Worm (Caenorhabditis elegans): ENCODE results near the gene D1086.7.

D1086.7 gene

ce11 chrV:14063980-14064379 lies 20.1 kb upstream of the D1086.7 start (continued):
- no peak for TF ChIP-seq Y48G9A.11 (GFP tag; IDR thresholded peaks at IDR 0.05)

DNA sequence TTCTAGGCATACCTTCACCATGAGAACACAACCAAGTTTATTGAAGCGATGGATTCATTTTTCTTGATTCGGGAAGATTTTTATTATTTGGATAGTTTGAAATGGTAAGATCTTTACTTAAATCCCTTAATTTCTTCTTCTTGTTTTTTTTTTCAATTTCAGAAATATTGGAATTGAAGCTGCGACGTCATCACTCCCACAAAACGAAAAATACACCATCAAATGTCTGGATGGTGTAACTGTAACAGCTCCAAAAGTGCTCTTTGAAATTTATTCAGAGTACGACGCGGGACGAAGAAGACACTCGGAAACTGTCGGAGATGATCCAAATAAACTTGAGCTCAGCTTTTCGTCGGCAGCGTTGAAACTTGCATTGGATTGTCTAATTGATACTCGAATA lies 19.6 kb upstream of the D1086.7 start, which contains the start of gene D1086.21:
Gene D1086.21 (plus strand): TSS at position 301 of the 400 bp plus-strand sequence.
- TF ChIP-seq lsy-2 (tag; optimal IDR thresholded peaks at IDR 0.05) (no peak), snpc-1.2 (GFP tag; IDR thresholded peaks at IDR 0.05) (no peak), jun-1 (tag; optimal IDR thresholded peaks at IDR 0.05) (no peak), lim-7 (GFP tag; IDR thresholded peaks at IDR 0.05) (no peak), Y105C5A.15 (GFP tag; IDR thresholded peaks at IDR 0.05) (no peak), lin-39 (tag; optimal IDR thresholded peaks at IDR 0.05) (no peak), mxl-2 (GFP tag; conservative IDR thresholded peaks at IDR 0.05) (no peak), nhr-76 (tag; optimal IDR thresholded peaks at IDR 0.05) (no peak), daf-12 (tag; optimal IDR thresholded peaks at IDR 0.05) (no peak), madf-5 (GFP tag; IDR thresholded peaks at IDR 0.05) (no peak), lin-1 (GFP tag; IDR thresholded peaks at IDR 0.05) (no peak), ZK546.5 (tag; optimal IDR thresholded peaks at IDR 0.05) (no peak), ama-1 (optimal IDR thresholded peaks at IDR 0.05) (no peak), nhr-11 (tag; optimal IDR thresholded peaks at IDR 0.05) (no peak), nhr-28 (tag; optimal IDR thresholded peaks at IDR 0.05) (no peak), unc-130 (GFP tag; optimal IDR thresholded peaks at IDR 0.05) (no peak), F37D6.2 (tag; optimal IDR thresholded peaks at IDR 0.05) (no peak), mxl-3 (GFP tag; optimal IDR thresholded peaks at IDR 0.05) (no peak), nhr-111 (GFP tag; optimal IDR thresholded peaks at IDR 0.05) (no peak)

- no peak for TF ChIP-seq T20F7.1 (GFP tag; optimal IDR thresholded peaks at IDR 0.05)
- TF ChIP-seq ztf-11 (tag; optimal IDR thresholded peaks at IDR 0.05) = no peak
- TF ChIP-seq ztf-7 (tag; optimal IDR thresholded peaks at IDR 0.05) = no peak
- TF ChIP-seq php-3 (GFP tag; IDR thresholded peaks at IDR 0.05) = no peak
- TF ChIP-seq aha-1 (tag) = peak; percentile 92
- TF ChIP-seq zag-1 (tag; optimal IDR thresholded peaks at IDR 0.05) = no peak
These were observed 16.2 kb upstream of the D1086.7 start, which contains the start of gene D1086.17 for ce11 chrV:14067816-14068296. D1086.17 (plus strand) TSS chrV:14067866.

DNA sequence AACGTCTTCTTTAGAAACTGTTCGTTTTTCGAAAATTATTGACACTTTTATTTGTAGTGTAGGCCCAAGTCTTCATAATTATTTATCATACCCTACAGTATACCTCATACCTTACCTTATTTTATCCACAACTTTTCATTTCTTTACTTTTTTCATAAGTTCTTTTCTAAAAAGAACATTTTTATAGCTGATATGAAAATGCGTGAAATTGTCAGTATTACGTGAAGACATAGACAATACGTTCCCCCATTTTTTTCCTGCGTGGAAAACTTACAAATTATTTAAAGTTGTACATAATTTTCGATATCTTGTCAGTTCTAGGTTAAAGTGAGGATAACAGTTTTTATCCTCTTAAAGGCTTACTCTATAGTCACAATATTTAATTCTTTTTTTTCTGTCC lies 14.2 kb upstream of the D1086.7 start:
- no peak for TF ChIP-seq ceh-82 (tag; optimal IDR thresholded peaks at IDR 0.05)
- TF ChIP-seq unc-62 (GFP tag; optimal IDR thresholded peaks at IDR 0.05 in 1 of 2) = peak in 1 of 2 experiments; percentile 90
- no peak for TF ChIP-seq unc-62 (tag; optimal IDR thresholded peaks at IDR 0.05)

DNA sequence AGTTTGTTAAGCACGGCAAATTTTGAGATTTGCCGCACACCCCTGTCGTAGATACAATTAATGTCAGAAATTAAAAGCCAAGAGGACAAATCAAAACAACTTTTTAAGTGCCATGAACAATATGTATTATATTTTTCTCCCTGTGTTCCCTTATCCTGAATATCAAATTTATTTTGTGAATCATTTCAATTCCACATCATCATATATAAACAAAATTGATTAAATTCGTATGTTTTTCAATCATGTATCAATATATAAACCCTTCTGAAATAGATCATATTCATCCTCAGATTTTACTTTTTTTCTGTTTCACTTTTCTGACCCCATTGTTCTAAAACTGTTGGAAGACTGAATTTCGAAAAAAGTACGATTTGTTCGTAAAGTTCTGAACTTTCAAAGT lies 9.9 kb upstream of the D1086.7 start, which contains the start of gene D1086.11:
Gene D1086.11 (plus strand): TSS at position 301 of the 400 bp plus-strand sequence.
- no peak for TF ChIP-seq ztf-11 (tag; optimal IDR thresholded peaks at IDR 0.05)
- TF ChIP-seq nhr-10 (tag; optimal IDR thresholded peaks at IDR 0.05) = no peak
- TF ChIP-seq madf-5 (GFP tag; IDR thresholded peaks at IDR 0.05) = no peak
- no peak for TF ChIP-seq ama-1 (optimal IDR thresholded peaks at IDR 0.05)
- no peak for TF ChIP-seq nhr-102 (tag; optimal IDR thresholded peaks at IDR 0.05)
- TF ChIP-seq daf-12 (tag; optimal IDR thresholded peaks at IDR 0.05) = no peak

DNA sequence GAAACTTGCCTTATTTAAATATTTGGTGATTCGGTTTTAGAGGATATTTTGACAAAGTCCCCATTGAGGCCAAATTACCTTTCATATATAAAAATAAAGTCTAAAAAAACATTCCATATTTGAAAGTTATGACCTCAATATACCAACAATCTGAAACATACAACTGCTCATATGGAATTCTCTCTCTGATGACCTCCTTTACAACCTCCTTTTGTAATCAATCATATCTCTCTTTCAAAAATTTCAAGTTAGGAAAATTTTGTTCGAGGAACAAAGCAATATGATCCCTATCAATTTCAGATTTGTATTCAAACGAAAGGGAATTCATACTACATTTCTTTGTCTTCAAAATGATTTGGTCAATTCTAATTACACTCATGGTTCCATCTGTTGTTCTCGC lies 4.6 kb upstream of the D1086.7 start, which contains the start of gene D1086.6:
Gene D1086.6 (plus strand): TSS at position 301 of the 400 bp plus-strand sequence.
- TF ChIP-seq Y75B8A.6 (GFP tag; IDR thresholded peaks at IDR 0.05) (no peak), F37D6.2 (tag; optimal IDR thresholded peaks at IDR 0.05) (no peak), unc-39 (tag; optimal IDR thresholded peaks at IDR 0.05) (no peak), nhr-11 (tag; optimal IDR thresholded peaks at IDR 0.05) (no peak), ces-1 (GFP tag; optimal IDR thresholded peaks at IDR 0.05) (no peak), attf-4 (tag; optimal IDR thresholded peaks at IDR 0.05) (no peak), spr-1 (tag; optimal IDR thresholded peaks at IDR 0.05) (no peak), mdt-29 (GFP tag; IDR thresholded peaks at IDR 0.05) (no peak), mep-1 (tag; optimal IDR thresholded peaks at IDR 0.05) (no peak), Y105C5A.15 (GFP tag; IDR thresholded peaks at IDR 0.05) (no peak), aly-2 (tag; optimal IDR thresholded peaks at IDR 0.05) (no peak), vab-7 (GFP tag; IDR thresholded peaks at IDR 0.05) (no peak), set-16 (GFP tag; IDR thresholded peaks at IDR 0.05) (no peak), lsy-2 (tag; optimal IDR thresholded peaks at IDR 0.05) (no peak), dmd-9 (GFP tag; IDR thresholded peaks at IDR 0.05) (no peak)
